Fruit fly (Drosophila melanogaster) whole organism, pupa: ENCODE results near the gene CG4645.

Source experiments
- CG4496 ChIP-seq: fragments of 200-800 bp; sonication (Bioruptor generic); IDR thresholded peaks from 3 replicates; pipeline ENCODE4 v1.3.6; 2022; ENCODE audit warnings: missing biosample characterization, missing genetic modification characterization
- CG8159 ChIP-seq: fragments of 200-800 bp; sonication (Bioruptor generic); optimal IDR thresholded peaks from 3 replicates; lab custom pipeline; 2018; ENCODE audit warnings: missing biosample characterization, mild to moderate bottlenecking, missing genetic modification characterization, moderate library complexity
- EcR ChIP-seq: fragments of 200-800 bp; sonication (Bioruptor generic); optimal IDR thresholded peaks from 3 replicates; lab custom pipeline; 2019; ENCODE audit warnings: missing biosample characterization, missing genetic modification characterization, mild to moderate bottlenecking, moderate library complexity, missing genetic modification reagents
- Ets98B ChIP-seq: fragments of 200-800 bp; sonication (Bioruptor generic); IDR thresholded peaks from 2 replicates; pipeline ENCODE4 v1.3.6; 2022; ENCODE audit warnings: missing biosample characterization, missing genetic modification characterization
- Pif1A ChIP-seq: fragments of 200-800 bp; sonication (Bioruptor generic); optimal IDR thresholded peaks from 3 replicates; lab custom pipeline; 2016; ENCODE audit warnings: missing biosample characterization, missing genetic modification characterization
- rn ChIP-seq: fragments of 200-800 bp; sonication (Bioruptor generic); IDR thresholded peaks from 2 replicates; pipeline ENCODE4 v1.3.6; 2022; ENCODE audit warnings: missing biosample characterization, missing genetic modification characterization

dm6 chrX:12923258-12923901, 13.6 kb downstream of the CG4645 start:
- TF ChIP-seq rn (GFP tag; lab: Robert Waterston, UW) (no peak), Ets98B (GFP tag; lab: Robert Waterston, UW) (no peak), EcR (GFP tag; lab: Kevin White, UChicago) (no peak), CG8159 (tag; lab: Kevin White, UChicago) (peak; percentile 1), Pif1A (GFP tag; lab: Kevin White, UChicago) (no peak), CG4496 (GFP tag; lab: Robert Waterston, UW) (no peak)
